Worm (Caenorhabditis elegans): ENCODE data around the gene srh-10.

DNA sequence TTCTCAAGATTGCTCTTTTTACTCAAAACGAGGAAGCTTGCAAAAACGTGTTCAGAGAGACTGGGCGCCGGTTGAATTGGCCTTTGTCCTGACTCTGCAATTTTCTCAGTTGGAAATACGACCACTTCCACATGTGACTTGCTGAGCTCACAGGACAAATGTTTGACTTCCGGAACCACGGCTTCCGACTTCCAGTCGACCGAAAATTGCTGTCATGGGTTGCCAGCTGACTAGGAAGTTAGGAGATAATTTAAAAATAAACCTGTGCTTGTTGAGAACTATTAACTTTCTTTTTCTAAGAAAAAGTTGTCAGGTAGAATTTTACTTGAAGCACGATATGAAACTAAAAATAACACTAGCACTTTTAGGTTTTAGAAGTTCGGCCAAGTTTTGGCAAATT lies 35.4 kb downstream of the srh-10 start:
- TF ChIP-seq skn-1 (tag; optimal IDR thresholded peaks at IDR 0.05), result no peak
- no peak for TF ChIP-seq unc-62 (GFP tag; optimal IDR thresholded peaks at IDR 0.05)
- no peak for TF ChIP-seq aly-2 (tag; optimal IDR thresholded peaks at IDR 0.05)
- no peak for TF ChIP-seq lin-13 (GFP tag; optimal IDR thresholded peaks at IDR 0.05)
- no peak for TF ChIP-seq irx-1 (tag; optimal IDR thresholded peaks at IDR 0.05)
- TF ChIP-seq vab-15 (tag; optimal IDR thresholded peaks at IDR 0.05), result no peak
- TF ChIP-seq mdl-1 (tag; optimal IDR thresholded peaks at IDR 0.05), result no peak
- no peak for TF ChIP-seq fkh-10 (GFP tag; optimal IDR thresholded peaks at IDR 0.05)
- no peak for TF ChIP-seq efl-3 (GFP tag; optimal IDR thresholded peaks at IDR 0.05)
- no peak for TF ChIP-seq ces-1 (GFP tag; optimal IDR thresholded peaks at IDR 0.05)
- TF ChIP-seq lin-35 (GFP tag; optimal IDR thresholded peaks at IDR 0.05), result no peak
- TF ChIP-seq nhr-11 (tag; optimal IDR thresholded peaks at IDR 0.05), result no peak

Data from whole organism, L1 larva.